Fruit fly (Drosophila melanogaster): ENCODE data around the gene fid.

Gene fid

DNA sequence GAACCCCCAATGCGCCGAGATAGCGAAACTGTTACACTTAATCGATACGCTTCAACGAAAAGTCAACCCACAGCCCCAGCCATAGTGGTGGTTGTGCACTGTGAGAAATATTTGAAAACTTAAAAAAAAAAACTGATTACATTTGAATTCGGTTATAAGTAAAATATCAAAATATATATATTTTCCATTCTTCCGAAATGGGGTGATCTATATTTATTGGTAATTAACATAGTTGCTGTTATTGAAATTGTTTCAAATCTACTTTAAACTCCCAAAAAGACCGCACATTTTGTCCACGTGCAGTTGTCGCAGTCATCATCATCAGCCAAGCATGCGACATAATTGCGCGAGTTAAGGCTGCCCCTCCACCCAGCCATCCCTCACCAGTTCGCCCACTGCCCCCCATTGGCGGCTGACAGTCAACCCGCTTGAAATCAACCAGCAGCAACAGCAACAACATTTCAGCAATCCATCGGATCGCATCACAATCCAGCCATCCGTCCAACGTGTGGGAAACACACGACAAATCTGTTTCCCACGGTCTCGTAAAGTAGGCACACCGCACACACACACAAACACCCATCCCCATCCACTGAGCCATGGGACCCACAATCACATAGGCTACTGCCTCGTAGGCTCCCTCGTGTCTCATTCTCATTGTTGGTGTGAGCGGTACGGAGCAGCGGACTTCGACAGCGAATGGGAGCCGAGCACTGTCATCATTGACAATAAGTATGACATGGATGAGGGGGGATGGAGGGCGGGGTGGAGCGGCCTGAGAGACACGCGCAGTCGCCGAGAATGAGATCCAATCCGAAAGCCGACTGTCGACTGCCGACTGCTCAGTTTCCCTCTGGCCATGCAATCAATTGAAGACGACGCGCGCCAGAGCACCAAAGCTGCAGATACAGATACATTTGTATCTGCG is 50.6 kb downstream of the fid start (continued):
- peak; percentile 33 for TF ChIP-seq CG18619 (GFP tag; optimal IDR thresholded peaks at IDR 0.05)
- peak; percentile 31; the same call in 1 of the 2 replicates for TF ChIP-seq HLH3B (GFP tag; IDR thresholded peaks at IDR 0.05)
- TF ChIP-seq HmgD (GFP tag; optimal IDR thresholded peaks at IDR 0.05): no peak
- TF ChIP-seq CG11504 (tag; optimal IDR thresholded peaks at IDR 0.05): peak; percentile 84
- TF ChIP-seq CG43689 (GFP tag; IDR thresholded peaks at IDR 0.05): no peak
- TF ChIP-seq sens-2 (GFP tag; IDR thresholded peaks at IDR 0.05): 0 out of 2 replicates have a peak, but pooled peaks have one; percentile 35
- peak; percentile 58 for TF ChIP-seq CG17829 (tag; optimal IDR thresholded peaks at IDR 0.05)
- no peak for TF ChIP-seq gfzf (GFP tag; optimal IDR thresholded peaks at IDR 0.05)
- peak; percentile 24; the same call in 1 of the 2 replicates for TF ChIP-seq Scr (GFP tag; IDR thresholded peaks at IDR 0.05; ENCODE audit: partially characterized antibody)
- peak; percentile 33; the same call in 1 of the 2 replicates for TF ChIP-seq Bgb (GFP tag; IDR thresholded peaks at IDR 0.05; ENCODE audit: partially characterized antibody)
- peak; percentile 72 for TF ChIP-seq ATbp (GFP tag; optimal IDR thresholded peaks at IDR 0.05)
- peak; percentile 53; the same call in 1 of the 2 replicates for TF ChIP-seq wor (GFP tag; IDR thresholded peaks at IDR 0.05)
- peak; percentile 70 for TF ChIP-seq Chrac-16 (GFP tag; optimal IDR thresholded peaks at IDR 0.05)
- peak; percentile 43 for TF ChIP-seq trh (GFP tag; optimal IDR thresholded peaks at IDR 0.05)
- no peak for TF ChIP-seq aop (GFP tag; IDR thresholded peaks at IDR 0.05)
- peak; percentile 62 for TF ChIP-seq CG6813 (GFP tag; optimal IDR thresholded peaks at IDR 0.05)
- peak; percentile 28 for TF ChIP-seq CG3065 (GFP tag; optimal IDR thresholded peaks at IDR 0.05)
- TF ChIP-seq Doc3 (GFP tag; IDR thresholded peaks at IDR 0.05; ENCODE audit: partially characterized antibody): no peak
- TF ChIP-seq Gsc (GFP tag; IDR thresholded peaks at IDR 0.05): 0 out of 2 replicates have a peak, but pooled peaks have one; percentile 26
- TF ChIP-seq psq (GFP tag; optimal IDR thresholded peaks at IDR 0.05): no peak
- TF ChIP-seq z (GFP tag; IDR thresholded peaks at IDR 0.05): 0 out of 3 replicates have a peak, but pooled peaks have one; percentile 28
- no peak for TF ChIP-seq slou (GFP tag; optimal IDR thresholded peaks at IDR 0.05)
- no peak for TF ChIP-seq CG18011 (GFP tag; optimal IDR thresholded peaks at IDR 0.05)
- no peak for TF ChIP-seq CG7745 (tag; optimal IDR thresholded peaks at IDR 0.05)
- TF ChIP-seq sens (GFP tag): peak; percentile 87
- TF ChIP-seq al (GFP tag; IDR thresholded peaks at IDR 0.05): peak; percentile 29; the same call in 1 of the 2 replicates
- TF ChIP-seq PHDP (tag; optimal IDR thresholded peaks at IDR 0.05): peak; percentile 79
- TF ChIP-seq dimm (GFP tag; IDR thresholded peaks at IDR 0.05): no peak
- TF ChIP-seq CG1602 (GFP tag; optimal IDR thresholded peaks at IDR 0.05): peak; percentile 27
- TF ChIP-seq crp (GFP tag; optimal IDR thresholded peaks at IDR 0.05): peak in 1 of 2 experiments; percentile 21
- peak in 1 of 2 experiments; percentile 5 for TF ChIP-seq Eip74EF (GFP tag; optimal IDR thresholded peaks at IDR 0.05)
- peak; percentile 64 for TF ChIP-seq CG14441 (GFP tag; IDR thresholded peaks at IDR 0.05)
- peak; percentile 22 for TF ChIP-seq CG8359 (GFP tag; optimal IDR thresholded peaks at IDR 0.05; ENCODE audit: borderline replicate concordance)
- peak; percentile 99 for TF ChIP-seq Deaf1 (tag; optimal IDR thresholded peaks at IDR 0.05)
- TF ChIP-seq CG2116 (GFP tag; optimal IDR thresholded peaks at IDR 0.05): no peak
- peak; percentile 52 for TF ChIP-seq CG12219 (GFP tag; optimal IDR thresholded peaks at IDR 0.05)
- peak; percentile 65 for TF ChIP-seq CG17385 (GFP tag; optimal IDR thresholded peaks at IDR 0.05)
- TF ChIP-seq pb (GFP tag; optimal IDR thresholded peaks at IDR 0.05): no peak
- peak; percentile 10 for TF ChIP-seq CG18476 (GFP tag; optimal IDR thresholded peaks at IDR 0.05)
- no peak for TF ChIP-seq bigmax (GFP tag; optimal IDR thresholded peaks at IDR 0.05)
- peak; percentile 81 for TF ChIP-seq ftz-f1 (GFP tag; optimal IDR thresholded peaks at IDR 0.05)
- peak; percentile 88 for TF ChIP-seq gem (tag; optimal IDR thresholded peaks at IDR 0.05)
- TF ChIP-seq CG6254 (GFP tag; optimal IDR thresholded peaks at IDR 0.05): peak; percentile 28
- TF ChIP-seq Fer3 (tag; optimal IDR thresholded peaks at IDR 0.05): peak; percentile 47
- peak; percentile 76 for TF ChIP-seq Sox100B (GFP tag; optimal IDR thresholded peaks at IDR 0.05)
- peak; percentile 34; the same call in 1 of the 2 replicates for TF ChIP-seq CG13287 (GFP tag; IDR thresholded peaks at IDR 0.05; ENCODE audit: partially characterized antibody)
